Fruit fly (Drosophila melanogaster) whole organism, embryonic: ENCODE results near the gene haf.

ENCODE experiments used
- Adf1 ChIP-seq: fragments of 200-800 bp; sonication (Bioruptor generic); IDR thresholded peaks from 2 replicates; pipeline ENCODE4 v1.3.6; 2022; ENCODE audit warnings: missing biosample characterization, missing genetic modification characterization
- C15 ChIP-seq: fragments of 200-800 bp; sonication (Bioruptor generic); IDR thresholded peaks from 3 replicates; pipeline ENCODE4 v1.3.6; 2022; ENCODE audit warnings: missing biosample characterization, missing genetic modification characterization
- CG12391 ChIP-seq: fragments of 200-800 bp; sonication (Bioruptor generic); optimal IDR thresholded peaks from 3 replicates; lab custom pipeline; 2018; ENCODE audit warnings: missing biosample characterization, mild to moderate bottlenecking, missing genetic modification characterization, moderate library complexity
- CG13287 ChIP-seq: fragments of 200-800 bp; sonication (Bioruptor generic); IDR thresholded peaks from 2 replicates; pipeline ENCODE4 v1.3.6; 2022; ENCODE audit warnings: missing biosample characterization, missing genetic modification characterization; ENCODE audit not compliant: partially characterized antibody
- CG13894 ChIP-seq: fragments of 200-800 bp; sonication (Bioruptor generic); optimal IDR thresholded peaks from 3 replicates; lab custom pipeline; 2018; ENCODE audit warnings: missing biosample characterization, mild to moderate bottlenecking, missing genetic modification characterization, moderate library complexity
- CG15269 ChIP-seq: fragments of 200-800 bp; sonication (Bioruptor generic); optimal IDR thresholded peaks from 2 replicates; lab custom pipeline; 2018; ENCODE audit warnings: missing biosample characterization, mild to moderate bottlenecking, missing genetic modification characterization, moderate library complexity
- CG1529 ChIP-seq: fragments of 200-800 bp; sonication (Bioruptor generic); optimal IDR thresholded peaks from 3 replicates; lab custom pipeline; 2018; ENCODE audit warnings: missing biosample characterization, missing genetic modification characterization
- CG1603 ChIP-seq: fragments of 200-800 bp; sonication (Bioruptor generic); optimal IDR thresholded peaks from 2 replicates; lab custom pipeline; 2019; ENCODE audit warnings: missing biosample characterization, mild to moderate bottlenecking, missing genetic modification characterization, moderate library complexity
- CG1647 ChIP-seq: fragments of 200-800 bp; sonication (Bioruptor generic); optimal IDR thresholded peaks from 3 replicates; lab custom pipeline; 2016; ENCODE audit warnings: missing biosample characterization, missing genetic modification characterization
- CG16863 ChIP-seq: fragments of 200-800 bp; sonication (Bioruptor generic); optimal IDR thresholded peaks from 3 replicates; lab custom pipeline; 2016; ENCODE audit warnings: missing biosample characterization, missing genetic modification characterization
- CG17186 ChIP-seq: fragments of 200-800 bp; sonication (Bioruptor generic); optimal IDR thresholded peaks from 3 replicates; lab custom pipeline; 2017; ENCODE audit warnings: missing biosample characterization, missing genetic modification reagents, missing genetic modification characterization
- CG17359 ChIP-seq: fragments of 200-800 bp; sonication (Bioruptor generic); optimal IDR thresholded peaks from 3 replicates; lab custom pipeline; 2018; ENCODE audit warnings: missing biosample characterization, mild to moderate bottlenecking, missing genetic modification characterization, moderate library complexity
- CG18011 ChIP-seq: fragments of 200-800 bp; sonication (Bioruptor generic); optimal IDR thresholded peaks from 2 replicates; lab custom pipeline; 2017; ENCODE audit warnings: missing biosample characterization, missing genetic modification characterization, mild to moderate bottlenecking, moderate library complexity, missing genotype
- CG2678 ChIP-seq: fragments of 200-800 bp; sonication (Bioruptor generic); optimal IDR thresholded peaks from 3 replicates; lab custom pipeline; 2019; ENCODE audit warnings: missing biosample characterization, mild to moderate bottlenecking, missing genetic modification characterization, moderate library complexity
- CG31441 ChIP-seq: fragments of 200-800 bp; sonication (Bioruptor generic); IDR thresholded peaks from 2 replicates; pipeline ENCODE4 v1.3.6; 2022; ENCODE audit warnings: missing biosample characterization, missing genetic modification characterization
- CG3847 ChIP-seq: fragments of 200-800 bp; sonication (Bioruptor generic); IDR thresholded peaks from 2 replicates; pipeline ENCODE4 v1.3.6; 2022; ENCODE audit warnings: missing biosample characterization, missing genetic modification characterization
- CG43689 ChIP-seq: fragments of 200-800 bp; sonication (Bioruptor generic); IDR thresholded peaks from 2 replicates; pipeline ENCODE4 v1.3.6; 2022; ENCODE audit warnings: missing biosample characterization, missing genetic modification characterization
- CG5245 ChIP-seq: fragments of 200-800 bp; sonication (Bioruptor generic); optimal IDR thresholded peaks from 3 replicates; lab custom pipeline; 2016; ENCODE audit warnings: missing biosample characterization, missing genetic modification characterization
- CG5953 ChIP-seq: fragments of 200-800 bp; sonication (Bioruptor generic); IDR thresholded peaks from 2 replicates; pipeline ENCODE4 v1.3.6; 2022; ENCODE audit warnings: missing biosample characterization, missing genetic modification characterization
- CG6254 ChIP-seq: fragments of 200-800 bp; sonication (Bioruptor generic); optimal IDR thresholded peaks from 3 replicates; lab custom pipeline; 2017; ENCODE audit warnings: mild to moderate bottlenecking, missing biosample characterization, missing genetic modification reagents, missing genetic modification characterization
- CG6272 ChIP-seq: fragments of 200-800 bp; sonication (Bioruptor generic); IDR thresholded peaks from 2 replicates; pipeline ENCODE4 v1.3.6; 2022; ENCODE audit warnings: missing biosample characterization, missing genetic modification characterization
- CG7372 ChIP-seq: fragments of 200-800 bp; sonication (Bioruptor generic); IDR thresholded peaks from 2 replicates; pipeline ENCODE4 v1.3.6; 2022; ENCODE audit warnings: missing biosample characterization, missing genetic modification characterization
- CG7556 ChIP-seq: fragments of 200-800 bp; sonication (Bioruptor generic); optimal IDR thresholded peaks from 2 replicates; lab custom pipeline; 2017; ENCODE audit warnings: missing biosample characterization, mild to moderate bottlenecking, missing genetic modification characterization
- CG8388 ChIP-seq: fragments of 200-800 bp; sonication (Bioruptor generic); optimal IDR thresholded peaks from 2 replicates; lab custom pipeline; 2019; ENCODE audit warnings: missing biosample characterization, mild to moderate bottlenecking, missing genetic modification characterization, moderate library complexity
- CrebB ChIP-seq: fragments of 200-800 bp; sonication (Bioruptor generic); optimal IDR thresholded peaks from 3 replicates; lab custom pipeline; 2018; ENCODE audit warnings: missing biosample characterization, mild to moderate bottlenecking, missing genetic modification characterization
- D19B ChIP-seq: fragments of 200-800 bp; sonication (Bioruptor generic); optimal IDR thresholded peaks from 2 replicates; lab custom pipeline; 2017; ENCODE audit warnings: missing biosample characterization, mild to moderate bottlenecking, missing genetic modification characterization
- Dbx ChIP-seq: fragments of 200-800 bp; sonication (Bioruptor generic); IDR thresholded peaks from 3 replicates; pipeline ENCODE4 v1.3.6; 2022; ENCODE audit warnings: missing biosample characterization, missing genetic modification characterization
- Dip3 ChIP-seq: fragments of 200-800 bp; sonication (Bioruptor generic); optimal IDR thresholded peaks from 3 replicates; lab custom pipeline; 2016; ENCODE audit warnings: missing biosample characterization, missing genetic modification characterization
- E2f2 ChIP-seq: fragments of 200-800 bp; sonication (Bioruptor generic); IDR thresholded peaks from 2 replicates; pipeline ENCODE4 v1.3.6; 2022; ENCODE audit warnings: missing biosample characterization, missing genetic modification characterization
- ERR ChIP-seq: fragments of 200-800 bp; sonication (Bioruptor generic); optimal IDR thresholded peaks from 2 replicates; lab custom pipeline; 2016; ENCODE audit warnings: missing biosample characterization, missing genetic modification characterization
- Fer1 ChIP-seq: fragments of 200-800 bp; sonication (Bioruptor generic); optimal IDR thresholded peaks from 2 replicates; lab custom pipeline; 2017; ENCODE audit warnings: missing biosample characterization, mild to moderate bottlenecking, missing genetic modification characterization
- Fer2 ChIP-seq: fragments of 200-800 bp; sonication (Bioruptor generic); optimal IDR thresholded peaks from 2 replicates; lab custom pipeline; 2018; ENCODE audit warnings: missing biosample characterization, mild to moderate bottlenecking, missing genetic modification characterization, moderate library complexity
- Max ChIP-seq: fragments of 200-800 bp; sonication (Bioruptor generic); optimal IDR thresholded peaks from 2 replicates; lab custom pipeline; 2016; ENCODE audit warnings: missing biosample characterization, mild to moderate bottlenecking, missing genetic modification characterization
- Nf-YB ChIP-seq: fragments of 200-800 bp; sonication (Bioruptor generic); optimal IDR thresholded peaks from 3 replicates; lab custom pipeline; 2019; ENCODE audit warnings: missing biosample characterization, mild to moderate bottlenecking, missing genetic modification characterization, moderate library complexity
- Rx ChIP-seq: fragments of 200-800 bp; sonication (Bioruptor generic); IDR thresholded peaks from 2 replicates; pipeline ENCODE4 v1.3.6; 2022; ENCODE audit warnings: missing biosample characterization, missing genetic modification characterization
- Side ChIP-seq: fragments of 200-800 bp; sonication (Bioruptor generic); optimal IDR thresholded peaks from 2 replicates; lab custom pipeline; 2016; ENCODE audit warnings: missing biosample characterization, missing genetic modification characterization
- Spps ChIP-seq: fragments of 200-800 bp; sonication (Bioruptor generic); optimal IDR thresholded peaks from 2 replicates; lab custom pipeline; 2018; ENCODE audit warnings: missing biosample characterization, mild to moderate bottlenecking, missing genetic modification characterization
- Trl ChIP-seq, 3 experiments: fragments of >200 bp in 2 of 3; fragments of 200-800 bp in 1 of 3; sonication (Bioruptor generic) in 1 of 3; optimal IDR thresholded peaks; 2 replicates in 1 of 3; 3 replicates in 2 of 3; lab custom pipeline; 2016 to 2017; ENCODE audit warnings: missing biosample characterization in 1 of 3, missing genetic modification characterization in 1 of 3
- al ChIP-seq: fragments of 200-800 bp; sonication (Bioruptor generic); IDR thresholded peaks from 2 replicates; pipeline ENCODE4 v1.3.6; 2022; ENCODE audit warnings: missing biosample characterization, missing genetic modification characterization
- cg ChIP-seq: fragments of 200-800 bp; sonication (Bioruptor generic); optimal IDR thresholded peaks from 3 replicates; lab custom pipeline; 2019; ENCODE audit warnings: missing biosample characterization, mild to moderate bottlenecking, missing genetic modification characterization, moderate library complexity
- dpn ChIP-seq, 2 experiments: fragments of 200-800 bp; sonication (Bioruptor generic); optimal IDR thresholded peaks; 3 replicates each; lab custom pipeline; 2016; ENCODE audit warnings: missing biosample characterization in 2 of 2, missing genetic modification characterization in 2 of 2
- ewg ChIP-seq: fragments of 200-800 bp; sonication (Bioruptor generic); optimal IDR thresholded peaks from 3 replicates; lab custom pipeline; 2017; ENCODE audit warnings: mild to moderate bottlenecking, missing biosample characterization, missing genetic modification reagents, missing genetic modification characterization
- gem ChIP-seq: fragments of 200-800 bp; sonication (Bioruptor generic); optimal IDR thresholded peaks from 2 replicates; lab custom pipeline; 2019; ENCODE audit warnings: missing biosample characterization, mild to moderate bottlenecking, missing genetic modification characterization, moderate library complexity
- jigr1 ChIP-seq: fragments of 200-800 bp; sonication (Bioruptor generic); IDR thresholded peaks from 3 replicates; pipeline ENCODE4 v1.3.6; 2022; ENCODE audit warnings: missing biosample characterization, missing genetic modification characterization
- knrl ChIP-seq: fragments of 200-800 bp; sonication (Bioruptor generic); IDR thresholded peaks from 3 replicates; pipeline ENCODE4 v1.3.6; 2022; ENCODE audit warnings: missing biosample characterization, missing genetic modification characterization; ENCODE audit not compliant: partially characterized antibody
- pros ChIP-seq: fragments of 200-800 bp; sonication (Bioruptor generic); optimal IDR thresholded peaks from 3 replicates; lab custom pipeline; 2019; ENCODE audit warnings: missing biosample characterization, mild to moderate bottlenecking, missing genetic modification characterization, moderate library complexity
- sna ChIP-seq: fragments of 200-800 bp; sonication (Bioruptor generic); IDR thresholded peaks from 2 replicates; pipeline ENCODE4 v1.3.6; 2022; ENCODE audit warnings: missing biosample characterization, missing genetic modification characterization; ENCODE audit not compliant: partially characterized antibody
- sob ChIP-seq: fragments of 200-800 bp; sonication (Bioruptor generic); IDR thresholded peaks from 2 replicates; pipeline ENCODE4 v1.3.6; 2022; ENCODE audit warnings: missing biosample characterization, missing genetic modification characterization
- trem ChIP-seq: fragments of 200-800 bp; optimal IDR thresholded peaks from 3 replicates; lab custom pipeline; 2019; ENCODE audit warnings: missing biosample characterization, mild to moderate bottlenecking, missing genetic modification characterization, moderate library complexity
- zen2 ChIP-seq: fragments of 200-800 bp; sonication (Bioruptor generic); IDR thresholded peaks from 3 replicates; pipeline ENCODE4 v1.3.6; 2022; ENCODE audit warnings: missing biosample characterization, missing genetic modification characterization; ENCODE audit not compliant: partially characterized antibody

haf gene

dm6 chr2L:1632730-1633172 is 77.8 kb downstream of the haf start (continued):
- TF ChIP-seq Side (GFP tag; lab: Kevin White, UChicago) (peak; percentile 88), CG1647 (peak; percentile 97), Dip3 (GFP tag; lab: Kevin White, UChicago) (peak; percentile 96), CG17186 (GFP tag; lab: Kevin White, UChicago) (no peak), Nf-YB (GFP tag; lab: Kevin White, UChicago) (peak; percentile 74), Trl (optimal IDR thresholded peaks at IDR 0.05; lab: Kevin White, UChicago) (no peak), Trl (GFP tag; optimal IDR thresholded peaks at IDR 0.05; lab: Kevin White, UChicago) (peak; percentile 96), Fer1 (GFP tag; lab: Kevin White, UChicago) (peak; percentile 93), sob (GFP tag; lab: Robert Waterston, UW) (peak; percentile 98), dpn (GFP tag; optimal IDR thresholded peaks at IDR 0.05; lab: Kevin White, UChicago) (peak; percentile 98), sna (no peak), gem (tag; lab: Kevin White, UChicago) (peak; percentile 92), knrl (no peak), CG12391 (tag; lab: Kevin White, UChicago) (peak; percentile 83), pros (no peak), trem (no peak), CG1529 (GFP tag; lab: Kevin White, UChicago) (peak; percentile 37), D19B (GFP tag; lab: Kevin White, UChicago) (peak; percentile 78), CG13287 (GFP tag; lab: Robert Waterston, UW) (peak; percentile 45; the same call in 1 of the 2 replicates), ERR (GFP tag; lab: Kevin White, UChicago) (peak; percentile 97), CG5245 (GFP tag; lab: Kevin White, UChicago) (peak; percentile 95), C15 (GFP tag; lab: Robert Waterston, UW) (peak; percentile 97), CG1603 (tag; lab: Kevin White, UChicago) (peak; percentile 83), zen2 (GFP tag; lab: Robert Waterston, UW) (no peak), CG17359 (peak; percentile 86), CG18011 (GFP tag; lab: Kevin White, UChicago) (peak; percentile 66), CrebB (tag; lab: Kevin White, UChicago) (peak; percentile 88), CG8388 (GFP tag; lab: Kevin White, UChicago) (peak; percentile 69), CG6254 (GFP tag; lab: Kevin White, UChicago) (no peak), CG7372 (GFP tag; lab: Robert Waterston, UW) (peak; percentile 98), Dbx (peak; percentile 98), CG5953 (peak; percentile 97), Rx (peak; percentile 98), CG3847 (GFP tag; lab: Robert Waterston, UW) (peak; percentile 97), CG15269 (peak; percentile 98), Fer2 (peak; percentile 82), Max (GFP tag; lab: Kevin White, UChicago) (peak; percentile 92), jigr1 (peak; percentile 95), CG7556 (peak; percentile 92), Adf1 (peak; percentile 88), CG13894 (peak; percentile 89), cg (peak; percentile 76), al (peak; percentile 96), CG6272 (peak; percentile 90), E2f2 (GFP tag; lab: Robert Waterston, UW) (peak; percentile 86), CG16863 (GFP tag; lab: Kevin White, UChicago) (peak; percentile 94), Spps (tag; lab: Kevin White, UChicago) (no peak), CG43689 (GFP tag; lab: Robert Waterston, UW) (peak; percentile 96), CG31441 (GFP tag; lab: Robert Waterston, UW) (peak; percentile 63), CG2678 (peak; percentile 93), ewg (GFP tag; lab: Kevin White, UChicago) (peak; percentile 63)
